Fruit fly (Drosophila melanogaster): Measurements from ENCODE around the gene CG13043.

Gene CG13043

DNA sequence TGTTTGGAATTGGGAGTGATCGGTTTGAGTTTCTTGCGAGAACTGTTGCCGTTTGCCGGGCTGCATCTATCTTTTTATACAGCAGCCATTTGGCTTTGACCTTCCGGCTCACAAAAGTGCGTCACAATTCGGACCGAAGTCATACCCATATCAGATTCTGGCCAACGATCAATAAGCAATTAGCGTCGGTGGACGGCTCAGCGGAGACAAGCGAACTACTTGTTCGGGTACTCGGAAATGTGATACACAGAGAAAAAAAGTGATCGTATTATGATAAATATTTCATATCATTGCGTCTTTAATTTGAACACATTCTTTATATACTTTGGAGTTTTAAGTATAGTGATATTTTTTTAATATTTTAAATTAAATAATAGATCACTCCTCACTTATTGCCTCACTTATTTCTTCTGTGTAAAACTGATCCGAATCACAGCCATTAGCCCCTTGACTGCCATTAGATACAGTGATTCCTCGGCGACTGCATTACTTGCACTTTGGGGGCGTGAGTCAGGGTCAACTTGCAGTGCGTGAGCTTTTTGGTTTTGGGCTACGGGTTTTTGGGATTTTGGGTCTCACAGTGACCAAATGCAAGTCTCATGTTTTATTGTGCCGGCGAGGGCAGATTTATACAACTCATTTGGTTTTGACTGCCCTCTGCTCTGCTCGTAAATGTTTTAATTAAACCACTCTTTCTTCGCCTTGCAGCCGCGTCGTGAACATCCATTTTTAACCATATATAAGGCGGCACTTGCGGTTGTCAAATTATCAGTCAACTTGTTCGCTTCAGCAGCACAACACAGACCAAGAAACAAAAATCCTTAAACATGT lies at the start of gene CG13043, which contains the start of gene CG13063:
Gene CG13043, minus strand, starts transcription at position 51 of the 831 bp plus-strand sequence.
Gene CG13063, plus strand, starts transcription at position 781 of the 831 bp plus-strand sequence.
- no peak for TF ChIP-seq jim (GFP tag; optimal IDR thresholded peaks at IDR 0.05)
- no peak for TF ChIP-seq Myc (optimal IDR thresholded peaks at IDR 0.05)
- no peak for TF ChIP-seq Abd-B (GFP tag; optimal IDR thresholded peaks at IDR 0.05)
- no peak for TF ChIP-seq sage (GFP tag; optimal IDR thresholded peaks at IDR 0.05)
- no peak for TF ChIP-seq lola (GFP tag; optimal IDR thresholded peaks at IDR 0.05)
- no peak for TF ChIP-seq Vsx2 (GFP tag; optimal IDR thresholded peaks at IDR 0.05; ENCODE audit: partially characterized antibody)
- TF ChIP-seq woc (GFP tag; optimal IDR thresholded peaks at IDR 0.05) = no peak
- no peak for TF ChIP-seq pan (optimal IDR thresholded peaks at IDR 0.05)
- TF ChIP-seq dsf (GFP tag; optimal IDR thresholded peaks at IDR 0.05; ENCODE audit: borderline replicate concordance) = no peak

DNA sequence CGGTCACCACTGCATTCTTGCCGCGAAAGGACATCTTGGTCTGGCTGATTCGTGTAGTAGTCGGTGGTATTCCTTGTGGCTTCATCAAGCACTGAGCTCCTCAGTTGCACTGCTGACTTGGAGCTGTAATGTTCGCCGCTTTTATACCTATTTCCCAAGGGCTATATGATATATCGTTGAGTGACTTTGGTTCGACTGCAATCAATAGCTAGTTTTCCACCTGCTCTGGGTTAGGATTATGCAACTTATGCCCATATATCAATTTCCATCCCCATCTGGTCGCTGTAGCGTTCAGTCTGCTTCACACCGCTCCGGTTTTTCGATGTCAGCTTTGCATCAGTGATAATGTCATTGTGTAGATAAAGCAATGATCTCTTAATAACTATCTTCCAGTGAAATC lies 48.5 kb upstream of the CG13043 start, which contains the start of gene Pdh:
Gene Pdh, minus strand, starts transcription at position 101 of the 400 bp plus-strand sequence.
- no peak for TF ChIP-seq lola (GFP tag; optimal IDR thresholded peaks at IDR 0.05)
- no peak for TF ChIP-seq sage (GFP tag; optimal IDR thresholded peaks at IDR 0.05)

DNA sequence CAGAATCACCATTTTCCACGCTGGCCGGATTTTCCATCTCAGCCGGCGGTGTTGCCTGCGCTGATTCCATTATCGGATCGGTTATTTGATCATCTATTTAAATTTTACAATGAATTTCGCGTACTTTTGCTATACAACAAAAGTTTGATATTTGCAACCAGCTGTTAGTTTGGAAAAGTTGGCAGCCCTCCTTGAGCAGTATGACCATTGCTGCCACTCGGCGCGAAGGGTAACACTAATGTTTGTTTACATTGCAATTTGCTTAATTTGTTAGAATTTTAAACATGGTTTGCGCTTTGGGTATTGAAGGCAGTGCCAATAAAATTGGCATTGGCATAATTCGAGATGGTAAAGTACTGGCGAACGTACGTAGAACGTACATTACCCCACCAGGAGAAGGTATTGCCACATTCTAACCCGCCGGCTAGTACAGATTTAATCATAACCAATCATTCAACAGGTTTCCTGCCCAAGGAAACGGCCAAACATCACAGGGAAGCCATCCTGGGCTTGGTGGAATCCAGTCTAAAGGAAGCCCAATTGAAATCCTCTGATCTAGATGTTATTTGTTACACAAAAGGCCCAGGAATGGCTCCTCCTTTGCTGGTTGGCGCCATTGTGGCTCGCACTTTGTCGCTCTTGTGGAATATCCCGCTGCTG lies 46.2 kb upstream of the CG13043 start, which contains the start of the genes Golgin104 and Tcs3:
Gene Golgin104, minus strand, starts transcription at position 182 of the 660 bp plus-strand sequence.
Gene Tcs3, plus strand, starts transcription at position 222 of the 660 bp plus-strand sequence.
- TF ChIP-seq Rel (GFP tag; optimal IDR thresholded peaks at IDR 0.05) = no peak
- peak; percentile 60 for TF ChIP-seq Rel (tag; optimal IDR thresholded peaks at IDR 0.05)
- TF ChIP-seq Hr83 (GFP tag; optimal IDR thresholded peaks at IDR 0.05; ENCODE audit: poor library complexity, severe bottlenecking) = no peak

DNA sequence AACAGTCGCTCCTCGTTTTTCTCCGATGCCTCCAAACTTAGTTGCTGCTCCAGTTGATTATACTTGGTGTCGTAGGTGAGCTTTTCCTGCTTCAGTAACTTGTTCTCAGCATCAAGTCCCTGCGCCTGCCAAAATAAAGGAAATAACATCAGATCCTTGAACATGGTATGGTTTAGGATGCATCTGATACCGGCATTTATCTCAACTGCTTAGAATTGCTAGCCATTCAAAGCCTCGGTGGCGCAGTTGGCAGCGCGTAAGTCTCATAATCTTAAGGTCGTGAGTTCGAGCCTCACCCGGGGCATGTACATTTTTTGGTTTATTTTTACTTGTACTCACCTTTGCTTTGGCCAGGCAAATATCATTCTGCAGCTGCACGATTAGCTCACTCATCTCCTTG lies 44.0 kb upstream of the CG13043 start:
- TF ChIP-seq OdsH (GFP tag; optimal IDR thresholded peaks at IDR 0.05) (no peak), sv (GFP tag; optimal IDR thresholded peaks at IDR 0.05) (no peak), lola (GFP tag; optimal IDR thresholded peaks at IDR 0.05) (no peak)

DNA sequence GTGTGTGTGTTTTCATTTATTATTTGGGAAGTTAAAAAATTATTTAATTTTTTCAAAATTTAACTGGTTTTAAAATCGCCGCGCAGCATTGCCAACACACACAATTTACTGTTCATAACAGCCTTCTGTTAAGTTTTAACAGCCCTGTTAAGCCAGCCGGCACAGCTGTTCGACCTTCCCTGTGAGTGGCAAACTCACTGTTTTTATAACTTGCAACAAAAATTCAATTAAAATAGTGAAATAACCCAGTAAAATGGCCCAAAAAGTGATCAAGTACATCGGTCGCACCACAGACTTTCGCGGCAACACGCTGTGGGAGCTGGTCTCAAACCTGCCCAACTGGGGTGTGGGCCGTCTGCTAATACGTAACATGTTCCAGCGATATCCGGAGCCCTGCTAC lies 42.2 kb upstream of the CG13043 start, which contains the start of gene mRpS34:
Gene mRpS34, plus strand, starts transcription at position 161 of the 400 bp plus-strand sequence.
- TF ChIP-seq HLH106 (tag; optimal IDR thresholded peaks at IDR 0.05) = no peak
- no peak for TF ChIP-seq br (GFP tag; optimal IDR thresholded peaks at IDR 0.05)
- no peak for TF ChIP-seq sage (GFP tag; optimal IDR thresholded peaks at IDR 0.05)
- no peak for TF ChIP-seq jim (GFP tag; optimal IDR thresholded peaks at IDR 0.05)
- no peak for TF ChIP-seq Hr78 (GFP tag; optimal IDR thresholded peaks at IDR 0.05)
- TF ChIP-seq h (GFP tag; optimal IDR thresholded peaks at IDR 0.05) = no peak
- TF ChIP-seq CG9705 (GFP tag; optimal IDR thresholded peaks at IDR 0.05) = no peak
- TF ChIP-seq woc (GFP tag; optimal IDR thresholded peaks at IDR 0.05) = no peak
- TF ChIP-seq Mio (GFP tag; optimal IDR thresholded peaks at IDR 0.05) = no peak
- no peak for TF ChIP-seq foxo (GFP tag; optimal IDR thresholded peaks at IDR 0.05)
- TF ChIP-seq GATAd (GFP tag; optimal IDR thresholded peaks at IDR 0.05) = no peak
- TF ChIP-seq Abd-B (GFP tag; optimal IDR thresholded peaks at IDR 0.05) = no peak
- no peak for TF ChIP-seq dl (GFP tag; optimal IDR thresholded peaks at IDR 0.05; ENCODE audit: insufficient read depth in 1 of 2, partially characterized antibody in 2 of 2)
- no peak for TF ChIP-seq Hr83 (GFP tag; optimal IDR thresholded peaks at IDR 0.05; ENCODE audit: poor library complexity, severe bottlenecking)

DNA sequence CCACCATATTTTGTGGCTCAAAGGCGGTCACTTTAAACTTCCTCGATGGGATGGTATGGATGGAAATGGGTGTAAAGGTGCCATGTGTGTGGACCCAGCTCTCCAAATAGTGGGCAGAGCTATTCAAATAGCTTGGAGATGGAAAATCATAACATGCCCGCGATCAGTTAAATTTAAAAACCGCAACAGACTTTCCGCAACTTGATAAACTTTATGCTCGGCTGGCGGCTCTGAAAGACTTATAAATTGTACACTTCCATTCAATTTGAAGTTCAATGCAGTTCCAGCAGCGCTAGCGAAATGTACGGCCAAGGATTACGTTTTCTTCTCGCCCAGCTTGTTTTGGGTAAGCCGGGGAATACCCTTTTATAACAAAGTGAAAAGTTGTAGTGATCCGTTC lies 40.4 kb upstream of the CG13043 start, which contains the start of gene CG33257:
Gene CG33257, plus strand, starts transcription at position 301 of the 400 bp plus-strand sequence.
- no peak for TF ChIP-seq Jra (GFP tag; optimal IDR thresholded peaks at IDR 0.05)
- no peak for TF ChIP-seq tai (GFP tag; optimal IDR thresholded peaks at IDR 0.05)
- no peak for TF ChIP-seq Sp1 (GFP tag; optimal IDR thresholded peaks at IDR 0.05)
- TF ChIP-seq CrebA (GFP tag; optimal IDR thresholded peaks at IDR 0.05; ENCODE audit: borderline replicate concordance) = no peak
- TF ChIP-seq sage (GFP tag; optimal IDR thresholded peaks at IDR 0.05) = no peak
- no peak for TF ChIP-seq woc (GFP tag; optimal IDR thresholded peaks at IDR 0.05)
- TF ChIP-seq OdsH (GFP tag; optimal IDR thresholded peaks at IDR 0.05) = no peak
- TF ChIP-seq rgr (GFP tag; optimal IDR thresholded peaks at IDR 0.05) = no peak
- TF ChIP-seq Hr78 (GFP tag; optimal IDR thresholded peaks at IDR 0.05) = no peak
- no peak for TF ChIP-seq dl (GFP tag; optimal IDR thresholded peaks at IDR 0.05; ENCODE audit: insufficient read depth in 1 of 2, partially characterized antibody in 2 of 2)
- no peak for TF ChIP-seq Dif (GFP tag; optimal IDR thresholded peaks at IDR 0.05; ENCODE audit: partially characterized antibody)

Measured in whole organism, wandering third instar larva.